Worm (Caenorhabditis elegans): ENCODE data around the gene peli-1.

- TF ChIP-seq sptf-1 (tag; optimal IDR thresholded peaks at IDR 0.05) (no peak), unc-39 (tag; optimal IDR thresholded peaks at IDR 0.05) (no peak), lin-13 (tag; optimal IDR thresholded peaks at IDR 0.05) (no peak), ces-1 (GFP tag; optimal IDR thresholded peaks at IDR 0.05) (no peak)
These were observed 10.0 kb upstream of the peli-1 start for ce11 chrV:5695635-5696034.
